Worm (Caenorhabditis elegans): ENCODE measurements around the gene ifas-2.

The ifas-2 gene

DNA sequence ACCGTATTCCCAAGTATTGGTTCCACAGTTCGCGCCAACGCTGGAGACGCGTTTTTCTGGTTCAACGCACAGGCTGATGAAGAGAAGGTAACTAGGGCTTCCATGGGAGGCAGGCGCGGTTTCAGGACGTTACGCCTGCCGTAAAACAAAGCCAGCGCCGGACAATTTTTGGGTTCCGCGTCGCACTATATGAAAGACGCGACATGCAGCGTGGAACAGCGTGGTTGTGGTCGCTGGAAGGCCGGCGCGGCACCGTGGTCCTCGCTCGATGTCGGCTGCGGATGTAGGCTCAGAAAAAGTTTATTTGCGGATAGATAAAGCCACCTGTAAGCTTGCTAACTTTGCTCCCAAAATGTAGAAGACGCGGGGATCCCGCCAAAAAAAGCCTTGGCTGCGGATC lies 50.3 kb downstream of the ifas-2 start:
- TF ChIP-seq hpl-2 (GFP tag; optimal IDR thresholded peaks at IDR 0.05) (no peak), elt-2 (tag; optimal IDR thresholded peaks at IDR 0.05) (no peak), ztf-11 (tag; optimal IDR thresholded peaks at IDR 0.05) (no peak), vab-15 (tag; optimal IDR thresholded peaks at IDR 0.05) (no peak)

Data from whole organism, L1 larva.